Worm (Caenorhabditis elegans) whole organism, L1 larva: Measurements from ENCODE around the gene oac-12.

Experiments
- mdl-1 ChIP-seq, 2 experiments: fragments of 150-350 bp; optimal IDR thresholded peaks; 2 replicates each; lab custom pipeline; 2014 to 2017; ENCODE audit warnings: missing biosample characterization in 2 of 2, missing genetic modification characterization in 2 of 2, inconsistent platforms in 1 of 2
- nhr-237 ChIP-seq: fragments of 150-350 bp; optimal IDR thresholded peaks from 2 replicates; lab custom pipeline; 2014; ENCODE audit warnings: missing biosample characterization, missing genetic modification characterization
- pqm-1 ChIP-seq: sonication (generic microtip); optimal IDR thresholded peaks from 3 replicates; lab custom pipeline; 2017; ENCODE audit warnings: missing biosample characterization, missing genetic modification characterization
- snpc-4 ChIP-seq: fragments of 150-350 bp; optimal IDR thresholded peaks from 2 replicates; lab custom pipeline; 2014; ENCODE audit warnings: missing biosample characterization, missing genetic modification characterization

DNA sequence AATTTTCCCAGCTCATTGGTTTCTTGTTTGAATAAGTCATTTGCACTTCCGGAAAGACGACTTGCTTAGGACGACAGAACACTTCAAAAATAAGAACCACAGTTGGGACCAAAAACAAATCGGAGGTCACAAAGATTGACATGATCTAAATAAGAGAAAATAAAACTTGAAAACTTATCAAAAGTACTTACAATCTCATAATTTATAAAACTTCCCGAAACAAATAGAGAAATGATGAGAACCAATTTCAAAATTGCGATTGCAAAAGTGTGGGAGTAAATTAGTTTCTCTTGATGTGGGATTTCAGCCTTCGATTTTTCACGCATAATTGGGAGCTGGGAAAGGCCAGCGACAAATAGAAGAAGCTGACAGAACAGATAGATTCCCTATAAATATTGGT, 33.8 kb downstream of the oac-12 start, which contains the start of gene ZC132.11:
- TF ChIP-seq pqm-1 (tag; lab: Kevin White, UChicago): no peak
- TF ChIP-seq mdl-1 (tag; optimal IDR thresholded peaks at IDR 0.05; lab: Kevin White, UChicago): no peak
- TF ChIP-seq snpc-4 (tag; lab: Kevin White, UChicago): no peak
- TF ChIP-seq nhr-237 (tag; lab: Kevin White, UChicago): no peak
